Fruit fly (Drosophila melanogaster) whole organism: ENCODE results near the gene puc.

Experiments
- CG8478 ChIP-seq: fragments of >200 bp; optimal IDR thresholded peaks from 2 replicates; lab custom pipeline; 2018; ENCODE audit warnings: inconsistent platforms
- Dll ChIP-seq: fragments of >200 bp; optimal IDR thresholded peaks from 2 replicates; lab custom pipeline; 2017
- EcR ChIP-seq, 2 experiments: fragments of >200 bp; optimal IDR thresholded peaks; 2 replicates each; lab custom pipeline; 2017; ENCODE audit warnings: missing biosample characterization in 2 of 2, missing genetic modification characterization in 2 of 2, missing genetic modification reagents in 2 of 2
- pan ChIP-seq: fragments of >200 bp; optimal IDR thresholded peaks from 2 replicates; lab custom pipeline; 2017
- psq ChIP-seq: fragments of >200 bp; optimal IDR thresholded peaks from 2 replicates; lab custom pipeline; 2017
- usp ChIP-seq: fragments of >200 bp; optimal IDR thresholded peaks from 2 replicates; lab custom pipeline; 2017; ENCODE audit warnings: missing biosample characterization, missing genetic modification characterization, mixed read lengths

DNA sequence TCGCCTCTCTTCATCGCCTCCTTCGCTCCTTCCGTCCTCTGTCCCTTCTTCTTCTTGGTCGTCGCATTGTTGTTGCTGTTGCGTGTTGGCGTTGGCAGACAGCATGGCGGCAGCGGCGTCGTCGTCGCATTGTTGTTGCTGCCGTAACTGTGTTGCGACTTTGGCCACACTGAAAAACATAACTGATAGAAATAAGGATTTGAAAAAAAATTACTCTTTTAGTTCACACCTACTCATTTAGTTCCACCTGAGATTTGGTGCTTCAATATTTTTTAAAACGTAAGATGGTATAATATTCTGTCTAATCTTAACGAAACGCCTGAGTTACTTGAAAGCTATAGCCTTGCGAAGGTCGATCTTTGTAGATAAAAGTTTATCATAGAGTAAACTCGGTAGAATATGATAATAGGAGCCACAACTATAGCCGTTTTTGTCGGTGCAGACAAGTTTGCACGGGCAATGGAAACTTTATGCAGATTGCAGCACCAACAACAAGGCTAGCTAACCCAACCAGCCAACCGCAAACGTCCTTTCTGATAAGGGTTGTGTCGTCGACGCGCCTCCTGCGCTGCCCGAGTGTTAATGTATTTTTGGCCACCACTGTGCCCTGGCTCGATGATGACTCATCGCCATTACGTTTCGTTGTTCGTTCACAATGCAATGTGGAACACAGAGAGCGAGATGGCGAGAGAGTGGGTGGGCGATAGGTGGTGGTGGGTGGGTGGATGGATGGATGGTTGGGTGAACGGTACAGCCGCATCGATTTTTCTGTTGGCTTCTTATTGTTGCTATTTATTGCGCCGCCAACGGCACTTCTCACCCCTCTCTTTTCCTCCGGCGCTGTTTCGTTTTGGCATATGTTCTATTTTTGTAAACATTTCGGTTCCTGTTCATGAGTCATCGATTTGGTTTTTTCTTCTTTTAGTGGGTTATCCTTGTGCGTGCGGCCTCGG lies 8.0 kb downstream of the puc start:
- TF ChIP-seq usp (GFP tag; lab: Kevin White, UChicago), result no peak
- TF ChIP-seq pan (lab: Kevin White, UChicago), result no peak
- no peak for TF ChIP-seq EcR (GFP tag; optimal IDR thresholded peaks at IDR 0.05; lab: Kevin White, UChicago)
- no peak for TF ChIP-seq CG8478 (lab: Kevin White, UChicago)
- TF ChIP-seq psq, result no peak
- peak; percentile 22 for TF ChIP-seq Dll (lab: Kevin White, UChicago)
